Fruit fly (Drosophila melanogaster): ENCODE measurements around the gene Hsp67Bc.

- TF ChIP-seq insv (optimal IDR thresholded peaks at IDR 0.05): no peak
- no peak for TF ChIP-seq psq (optimal IDR thresholded peaks at IDR 0.05)
- no peak for TF ChIP-seq h (optimal IDR thresholded peaks at IDR 0.05)
Measured at dm6 chr3L:9402157-9402890, 30.0 kb upstream of the Hsp67Bc start, which contains the start of gene eIF4E1.

Data from Kc167 (cell line).